Worm (Caenorhabditis elegans) whole organism, young adult: ENCODE results near the gene obr-1.
A peak's percentile ranks its signal among the peaks of the same experiment; 100 is the strongest.

Source experiments
- B0035.1 ChIP-seq: sonication (generic microtip); optimal IDR thresholded peaks from 2 replicates; lab custom pipeline; 2016; ENCODE audit warnings: missing genetic modification characterization, mild to moderate bottlenecking, missing compliant biosample characterization, missing genotype, missing genetic modification reagents
- B0336.3 ChIP-seq: fragments of 200-800 bp; sonication (Bioruptor generic); IDR thresholded peaks from 2 replicates; pipeline ENCODE4 v1.3.6; 2022; ENCODE audit warnings: missing genetic modification characterization, missing compliant biosample characterization
- C17E4.6 ChIP-seq: fragments of 200-800 bp; sonication (Bioruptor generic); IDR thresholded peaks from 2 replicates; pipeline ENCODE4 v1.3.6; 2022; ENCODE audit warnings: missing genetic modification reagents, missing genetic modification characterization, missing compliant biosample characterization
- F23B12.7 ChIP-seq: sonication (generic microtip); optimal IDR thresholded peaks from 2 replicates; lab custom pipeline; 2017; ENCODE audit warnings: missing genetic modification characterization, mild to moderate bottlenecking, missing compliant biosample characterization, antibody characterized with exemption, moderate library complexity; ENCODE audit not compliant: insufficient read depth
- F33H1.4 ChIP-seq: fragments of 200-800 bp; sonication (Bioruptor generic); IDR thresholded peaks from 2 replicates; pipeline ENCODE4 v1.3.6; 2022; ENCODE audit warnings: missing genetic modification reagents, missing genetic modification characterization, missing compliant biosample characterization
- K11D2.4 ChIP-seq: fragments of 200-800 bp; sonication (Bioruptor generic); IDR thresholded peaks from 2 replicates; pipeline ENCODE4 v1.3.6; 2022; ENCODE audit warnings: missing genetic modification reagents, missing genetic modification characterization, missing compliant biosample characterization
- K12H6.12 ChIP-seq: fragments of 200-800 bp; sonication (Bioruptor generic); optimal IDR thresholded peaks from 2 replicates; lab custom pipeline; 2018; ENCODE audit warnings: mild to moderate bottlenecking, missing genetic modification characterization, missing compliant biosample characterization
- Y56A3A.18 ChIP-seq: fragments of 200-800 bp; sonication (Bioruptor generic); IDR thresholded peaks from 2 replicates; pipeline ENCODE4 v1.3.6; 2022; ENCODE audit warnings: missing genetic modification reagents, missing genetic modification characterization, missing compliant biosample characterization
- Y95B8A.8 ChIP-seq: fragments of 200-800 bp; sonication (Bioruptor generic); IDR thresholded peaks from 2 replicates; pipeline ENCODE4 v1.3.6; 2022; ENCODE audit warnings: missing genetic modification reagents, missing genetic modification characterization, missing compliant biosample characterization
- aptf-2 ChIP-seq: fragments of 200-800 bp; sonication (Bioruptor generic); conservative IDR thresholded peaks from 2 replicates; pipeline ENCODE4 v1.3.6; 2022; ENCODE audit warnings: missing genetic modification reagents, missing genetic modification characterization, missing compliant biosample characterization
- aptf-3 ChIP-seq: fragments of 200-800 bp; sonication (Bioruptor generic); IDR thresholded peaks from 2 replicates; pipeline ENCODE4 v1.3.6; 2022; ENCODE audit warnings: missing genetic modification characterization, missing compliant biosample characterization
- attf-3 ChIP-seq: fragments of 200-800 bp; sonication (Bioruptor generic); conservative IDR thresholded peaks from 2 replicates; pipeline ENCODE4 v1.3.6; 2022; ENCODE audit warnings: missing genetic modification reagents, missing genetic modification characterization, missing compliant biosample characterization
- attf-6 ChIP-seq: fragments of 200-800 bp; sonication (Bioruptor generic); IDR thresholded peaks from 2 replicates; pipeline ENCODE4 v1.3.6; 2022; ENCODE audit warnings: missing genetic modification reagents, missing genetic modification characterization, missing compliant biosample characterization
- cebp-1 ChIP-seq, 2 experiments: fragments of 200-800 bp in 1 of 2; sonication (Bioruptor generic) in 1 of 2; sonication (generic microtip) in 1 of 2; IDR thresholded peaks in 1 of 2; optimal IDR thresholded peaks in 1 of 2; 2 replicates each; pipeline versions ENCODE4 v1.3.6 to Lab custom; 2017 to 2022; ENCODE audit warnings: missing compliant biosample characterization in 2 of 2, missing genetic modification characterization in 2 of 2, mild to moderate bottlenecking in 1 of 2, missing genetic modification reagents in 1 of 2, moderate library complexity in 1 of 2
- ceh-27 ChIP-seq: fragments of 200-800 bp; sonication (Bioruptor generic); optimal IDR thresholded peaks from 2 replicates; lab custom pipeline; 2018; ENCODE audit warnings: mild to moderate bottlenecking, missing genetic modification characterization, moderate library complexity, missing compliant biosample characterization
- ceh-79 ChIP-seq: sonication (generic microtip); optimal IDR thresholded peaks from 2 replicates; lab custom pipeline; 2017; ENCODE audit warnings: mild to moderate bottlenecking, missing genetic modification characterization, missing compliant biosample characterization
- chd-7 ChIP-seq: sonication (generic microtip); optimal IDR thresholded peaks from 2 replicates; lab custom pipeline; 2016; ENCODE audit warnings: mild to moderate bottlenecking, missing genetic modification characterization, moderate library complexity, missing compliant biosample characterization
- die-1 ChIP-seq: sonication (generic microtip); optimal IDR thresholded peaks from 2 replicates; lab custom pipeline; 2016; ENCODE audit warnings: missing genotype, mild to moderate bottlenecking, missing genetic modification characterization, missing compliant biosample characterization
- dpff-1 ChIP-seq: sonication (generic microtip); optimal IDR thresholded peaks from 2 replicates; lab custom pipeline; 2017; ENCODE audit warnings: mild to moderate bottlenecking, missing genetic modification characterization, missing compliant biosample characterization
- dpl-1 ChIP-seq: fragments of 150-350 bp; optimal IDR thresholded peaks from 2 replicates; lab custom pipeline; 2014; ENCODE audit warnings: missing biosample characterization, missing genetic modification reagents, missing genetic modification characterization
- efl-1 ChIP-seq: fragments of 150-350 bp; optimal IDR thresholded peaks from 2 replicates; lab custom pipeline; 2014; ENCODE audit warnings: missing biosample characterization, missing genetic modification reagents, missing genetic modification characterization
- egl-18 ChIP-seq: fragments of 200-800 bp; sonication (Bioruptor generic); IDR thresholded peaks from 2 replicates; pipeline ENCODE4 v1.3.6; 2022; ENCODE audit warnings: missing genetic modification reagents, missing genetic modification characterization, missing compliant biosample characterization
- egl-44 ChIP-seq: fragments of 200-800 bp; sonication (Bioruptor generic); IDR thresholded peaks from 2 replicates; pipeline ENCODE4 v1.3.6; 2022; ENCODE audit warnings: missing genetic modification reagents, missing genetic modification characterization, missing compliant biosample characterization
- egrh-3 ChIP-seq: fragments of 200-800 bp; sonication (Bioruptor generic); IDR thresholded peaks from 2 replicates; pipeline ENCODE4 v1.3.6; 2022; ENCODE audit warnings: missing genetic modification reagents, missing genetic modification characterization, missing compliant biosample characterization
- ekl-4 ChIP-seq: fragments of 200-800 bp; sonication (Bioruptor generic); IDR thresholded peaks from 2 replicates; pipeline ENCODE4 v1.3.6; 2022; ENCODE audit warnings: missing genetic modification reagents, missing genetic modification characterization, missing compliant biosample characterization
- him-1 ChIP-seq: sonication (generic microtip); optimal IDR thresholded peaks from 2 replicates; lab custom pipeline; 2016; ENCODE audit warnings: missing genotype, missing genetic modification reagents, missing genetic modification characterization, missing compliant biosample characterization
- lir-1 ChIP-seq: fragments of 200-800 bp; sonication (Bioruptor generic); conservative IDR thresholded peaks from 2 replicates; pipeline ENCODE4 v1.3.6; 2022; ENCODE audit warnings: missing genetic modification reagents, missing genetic modification characterization, missing compliant biosample characterization
- lsy-27 ChIP-seq: sonication (generic microtip); optimal IDR thresholded peaks from 2 replicates; lab custom pipeline; 2017; ENCODE audit warnings: missing genetic modification characterization, mild to moderate bottlenecking, missing compliant biosample characterization, antibody characterized with exemption, missing genotype, borderline replicate concordance; ENCODE audit not compliant: insufficient read depth
- madf-10 ChIP-seq: sonication (generic microtip); optimal IDR thresholded peaks from 2 replicates; lab custom pipeline; 2016; ENCODE audit warnings: mild to moderate bottlenecking, missing genetic modification characterization, missing compliant biosample characterization
- madf-8 ChIP-seq: fragments of 200-800 bp; sonication (Bioruptor generic); conservative IDR thresholded peaks from 2 replicates; pipeline ENCODE4 v1.3.6; 2022; ENCODE audit warnings: missing genetic modification reagents, missing genetic modification characterization, missing compliant biosample characterization
- mcd-1 ChIP-seq: fragments of 200-800 bp; sonication (Bioruptor generic); IDR thresholded peaks from 2 replicates; pipeline ENCODE4 v1.3.6; 2022; ENCODE audit warnings: missing genetic modification reagents, missing genetic modification characterization, missing compliant biosample characterization
- mel-28 ChIP-seq: sonication (generic microtip); optimal IDR thresholded peaks from 2 replicates; lab custom pipeline; 2016; ENCODE audit warnings: borderline replicate concordance, mild to moderate bottlenecking, missing genetic modification characterization, missing compliant biosample characterization
- nfya-1 ChIP-seq: sonication (generic microtip); optimal IDR thresholded peaks from 2 replicates; lab custom pipeline; 2017; ENCODE audit warnings: antibody characterized with exemption, missing compliant biosample characterization, missing genetic modification characterization, borderline replicate concordance; ENCODE audit not compliant: insufficient read depth
- nfyb-1 ChIP-seq: fragments of 200-800 bp; sonication (Bioruptor generic); IDR thresholded peaks from 2 replicates; pipeline ENCODE4 v1.3.6; 2022; ENCODE audit warnings: missing genetic modification reagents, missing genetic modification characterization, missing compliant biosample characterization
- nhr-27 ChIP-seq: fragments of 200-800 bp; sonication (Bioruptor generic); optimal IDR thresholded peaks from 2 replicates; lab custom pipeline; 2018; ENCODE audit warnings: mild to moderate bottlenecking, missing genetic modification characterization, moderate library complexity, missing compliant biosample characterization
- pbrm-1 ChIP-seq: fragments of 200-800 bp; sonication (Bioruptor generic); IDR thresholded peaks from 2 replicates; pipeline ENCODE4 v1.3.6; 2022; ENCODE audit warnings: missing genetic modification reagents, missing genetic modification characterization, missing compliant biosample characterization
- snpc-3.4 ChIP-seq: sonication (generic microtip); optimal IDR thresholded peaks from 2 replicates; lab custom pipeline; 2017; ENCODE audit warnings: missing genetic modification characterization, mild to moderate bottlenecking, missing compliant biosample characterization, antibody characterized with exemption, moderate library complexity, missing genotype, missing genetic modification reagents
- somi-1 ChIP-seq: fragments of 200-800 bp; sonication (Bioruptor generic); optimal IDR thresholded peaks from 2 replicates; lab custom pipeline; 2018; ENCODE audit warnings: mild to moderate bottlenecking, missing genetic modification characterization, missing compliant biosample characterization
- tlf-1 ChIP-seq: fragments of 200-800 bp; sonication (Bioruptor generic); optimal IDR thresholded peaks from 2 replicates; lab custom pipeline; 2018; ENCODE audit warnings: mild to moderate bottlenecking, missing genetic modification characterization, missing compliant biosample characterization
- unc-130 ChIP-seq: sonication (generic microtip); optimal IDR thresholded peaks from 2 replicates; lab custom pipeline; 2016; ENCODE audit warnings: missing genetic modification reagents, missing genetic modification characterization, missing compliant biosample characterization
- zfh-2 ChIP-seq: fragments of 200-800 bp; sonication (Bioruptor generic); conservative IDR thresholded peaks from 2 replicates; pipeline ENCODE4 v1.3.6; 2022; ENCODE audit warnings: missing genetic modification reagents, missing genetic modification characterization, missing compliant biosample characterization
- zim-3 ChIP-seq: sonication (generic microtip); optimal IDR thresholded peaks from 2 replicates; lab custom pipeline; 2017; ENCODE audit warnings: mild to moderate bottlenecking, missing genetic modification characterization, moderate library complexity, missing compliant biosample characterization
- ztf-18 ChIP-seq: sonication (generic microtip); optimal IDR thresholded peaks from 2 replicates; lab custom pipeline; 2016; ENCODE audit warnings: missing genotype, mild to moderate bottlenecking, missing genetic modification characterization, missing compliant biosample characterization
- ztf-22 ChIP-seq: fragments of 200-800 bp; sonication (Bioruptor generic); optimal IDR thresholded peaks from 2 replicates; lab custom pipeline; 2018; ENCODE audit warnings: mild to moderate bottlenecking, missing genetic modification characterization, moderate library complexity, missing compliant biosample characterization
- ztf-25 ChIP-seq: fragments of 200-800 bp; sonication (Bioruptor generic); IDR thresholded peaks from 2 replicates; pipeline ENCODE4 v1.3.6; 2022; ENCODE audit warnings: missing genetic modification reagents, missing genetic modification characterization, missing compliant biosample characterization
- ztf-28 ChIP-seq: fragments of 200-800 bp; sonication (Bioruptor generic); IDR thresholded peaks from 2 replicates; pipeline ENCODE4 v1.3.6; 2022; ENCODE audit warnings: missing genetic modification reagents, missing genetic modification characterization, missing compliant biosample characterization
- ztf-3 ChIP-seq: fragments of 200-800 bp; sonication (Bioruptor generic); optimal IDR thresholded peaks from 2 replicates; lab custom pipeline; 2018; ENCODE audit warnings: mild to moderate bottlenecking, missing genetic modification characterization, missing compliant biosample characterization

obr-1 gene

DNA sequence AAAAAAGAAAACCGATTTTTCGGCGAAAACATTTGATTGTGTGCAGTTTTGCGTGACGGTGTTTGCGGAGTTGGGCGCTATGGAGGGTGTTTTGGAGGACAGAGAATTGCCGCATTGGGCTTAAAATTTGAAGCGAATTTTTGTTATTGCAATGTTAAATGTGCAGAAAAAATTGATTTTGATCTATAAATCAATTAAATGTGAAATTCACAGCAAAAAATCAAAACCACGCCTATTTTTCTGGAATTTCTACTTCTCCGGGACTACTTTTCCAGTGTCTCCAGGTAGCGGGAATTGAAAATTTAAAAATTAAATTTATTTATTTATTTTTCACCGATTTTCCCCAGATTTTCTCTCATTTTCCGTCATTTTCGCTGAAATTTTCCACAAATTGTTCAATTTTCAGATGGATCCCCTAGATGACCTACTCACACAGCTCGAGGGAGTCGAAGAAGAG is 46.5 kb upstream of the obr-1 start, which contains the start of gene mcm-10 (continued):
- TF ChIP-seq C17E4.6 (GFP tag; lab: Robert Waterston, UW) (peak; percentile 8; the same call in 1 of the 2 replicates), madf-8 (GFP tag; lab: Robert Waterston, UW) (peak; percentile 17; the same call in 1 of the 2 replicates), zfh-2 (no peak), snpc-3.4 (peak; percentile 41), aptf-2 (0 out of 2 replicates have a peak, but pooled peaks have one; percentile 51), dpl-1 (GFP tag; lab: Kevin White, UChicago) (peak; percentile 58), aptf-3 (GFP tag; lab: Robert Waterston, UW) (no peak), nfyb-1 (GFP tag; lab: Robert Waterston, UW) (no peak), nhr-27 (tag; lab: Kevin White, UChicago) (no peak), K11D2.4 (GFP tag; lab: Robert Waterston, UW) (0 out of 2 replicates have a peak, but pooled peaks have one; percentile 32), ceh-27 (GFP tag; lab: Kevin White, UChicago) (peak; percentile 33), tlf-1 (GFP tag; lab: Kevin White, UChicago) (no peak), Y56A3A.18 (no peak), pbrm-1 (peak; percentile 74; the same call in 1 of the 2 replicates), B0035.1 (tag; lab: Kevin White, UChicago) (no peak), nfya-1 (tag; lab: Kevin White, UChicago) (no peak), egl-44 (no peak), egl-18 (GFP tag; lab: Robert Waterston, UW) (no peak), ceh-79 (tag; lab: Kevin White, UChicago) (no peak), B0336.3 (GFP tag; lab: Robert Waterston, UW) (peak; percentile 87), zim-3 (tag; lab: Kevin White, UChicago) (no peak), ztf-18 (tag; lab: Kevin White, UChicago) (peak; percentile 26), ztf-25 (0 out of 2 replicates have a peak, but pooled peaks have one; percentile 7), attf-3 (no peak; the same call in 1 of the 2 replicates), egrh-3 (GFP tag; lab: Robert Waterston, UW) (no peak), dpff-1 (tag; lab: Kevin White, UChicago) (no peak), lir-1 (no peak), efl-1 (GFP tag; lab: Kevin White, UChicago) (peak; percentile 61), die-1 (tag; lab: Kevin White, UChicago) (no peak), madf-10 (tag; lab: Kevin White, UChicago) (peak; percentile 21), unc-130 (peak; percentile 51), K12H6.12 (peak; percentile 87), ztf-28 (GFP tag; lab: Robert Waterston, UW) (peak; percentile 15; the same call in 1 of the 2 replicates), ekl-4 (GFP tag; lab: Robert Waterston, UW) (no peak), mcd-1 (GFP tag; lab: Robert Waterston, UW) (peak; percentile 51), mel-28 (tag; lab: Kevin White, UChicago) (no peak), ztf-22 (GFP tag; lab: Kevin White, UChicago) (no peak), somi-1 (GFP tag; lab: Kevin White, UChicago) (no peak), chd-7 (tag; lab: Kevin White, UChicago) (no peak), F33H1.4 (GFP tag; lab: Robert Waterston, UW) (peak; percentile 26; the same call in 1 of the 2 replicates), him-1 (peak; percentile 39), Y95B8A.8 (GFP tag; lab: Robert Waterston, UW) (no peak), cebp-1 (GFP tag; IDR thresholded peaks at IDR 0.05; lab: Robert Waterston, UW) (no peak), cebp-1 (tag; optimal IDR thresholded peaks at IDR 0.05; lab: Kevin White, UChicago) (peak; percentile 67), attf-6 (GFP tag; lab: Robert Waterston, UW) (no peak), F23B12.7 (peak; percentile 48), lsy-27 (no peak), ztf-3 (no peak)
